Worm (Caenorhabditis elegans): ENCODE results near the gene ugt-38.

DNA sequence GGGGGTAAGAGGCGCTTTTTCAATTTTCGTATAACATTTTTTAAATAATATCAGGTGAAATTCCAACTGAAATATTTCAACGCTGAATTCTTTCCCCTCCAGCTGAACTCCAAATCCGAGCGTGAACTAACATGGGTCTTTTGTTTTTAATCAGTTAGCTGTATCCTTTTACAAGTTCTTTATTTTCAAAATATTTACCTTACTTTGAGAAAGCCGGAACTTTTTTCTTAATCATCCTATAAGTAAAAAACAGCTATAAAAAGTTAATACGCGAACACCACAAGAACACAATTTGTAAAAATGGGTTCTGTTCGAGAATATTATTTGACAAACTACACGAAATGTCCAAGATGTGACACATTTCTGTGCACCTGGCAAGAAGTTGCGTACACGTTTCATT lies 16.9 kb upstream of the ugt-38 start, which contains the start of gene srh-83:
- no peak for TF ChIP-seq dao-5 (tag; optimal IDR thresholded peaks at IDR 0.05)
- no peak for TF ChIP-seq him-1 (tag; optimal IDR thresholded peaks at IDR 0.05)
- TF ChIP-seq W03F9.2 (tag; optimal IDR thresholded peaks at IDR 0.05): no peak
